Worm (Caenorhabditis elegans) whole organism, late embryonic: ENCODE results near the gene Y26E6A.2.
A peak's percentile ranks its signal among the peaks of the same experiment; 100 is the strongest.

Source experiments
- F13H6.1 ChIP-seq: sonication (generic microtip); optimal IDR thresholded peaks from 2 replicates; lab custom pipeline; 2016; ENCODE audit warnings: missing genetic modification characterization, missing compliant biosample characterization
- K09A11.1 ChIP-seq: sonication (generic microtip); optimal IDR thresholded peaks from 2 replicates; lab custom pipeline; 2017; ENCODE audit warnings: antibody characterized with exemption, mild to moderate bottlenecking, missing genetic modification characterization, missing compliant biosample characterization; ENCODE audit not compliant: insufficient read depth
- ahr-1 ChIP-seq: sonication (generic microtip); optimal IDR thresholded peaks from 2 replicates; lab custom pipeline; 2016; ENCODE audit warnings: missing genetic modification characterization, missing compliant biosample characterization
- ceh-18 ChIP-seq: sonication (generic microtip); optimal IDR thresholded peaks from 2 replicates; lab custom pipeline; 2016; ENCODE audit warnings: missing genetic modification characterization, missing compliant biosample characterization
- ceh-19 ChIP-seq: fragments of 200-800 bp; sonication (Bioruptor generic); optimal IDR thresholded peaks from 2 replicates; lab custom pipeline; 2018; ENCODE audit warnings: mild to moderate bottlenecking, missing genetic modification characterization, missing compliant biosample characterization
- ceh-22 ChIP-seq: sonication (generic microtip); optimal IDR thresholded peaks from 2 replicates; lab custom pipeline; 2017; ENCODE audit warnings: missing biosample characterization, missing genetic modification characterization
- ceh-30 ChIP-seq: fragments of 150-350 bp; optimal IDR thresholded peaks from 2 replicates; lab custom pipeline; 2014; ENCODE audit warnings: missing biosample characterization, missing genetic modification characterization
- ceh-31 ChIP-seq: sonication (generic microtip); optimal IDR thresholded peaks from 2 replicates; lab custom pipeline; 2016; ENCODE audit warnings: missing genetic modification characterization, missing compliant biosample characterization
- ceh-34 ChIP-seq: sonication (generic microtip); optimal IDR thresholded peaks from 2 replicates; lab custom pipeline; 2016; ENCODE audit warnings: mild to moderate bottlenecking, missing genetic modification characterization, missing compliant biosample characterization
- ceh-48 ChIP-seq: sonication (generic microtip); optimal IDR thresholded peaks from 2 replicates; lab custom pipeline; 2016; ENCODE audit warnings: missing genetic modification characterization, inconsistent platforms, missing compliant biosample characterization
- ceh-6 ChIP-seq: fragments of 200-800 bp; sonication (Bioruptor generic); optimal IDR thresholded peaks from 2 replicates; lab custom pipeline; 2018; ENCODE audit warnings: mild to moderate bottlenecking, missing genetic modification characterization, missing compliant biosample characterization
- dmd-4 ChIP-seq: sonication (generic microtip); optimal IDR thresholded peaks from 2 replicates; lab custom pipeline; 2016; ENCODE audit warnings: borderline replicate concordance, missing genetic modification characterization, missing compliant biosample characterization
- dve-1 ChIP-seq: sonication (generic microtip); optimal IDR thresholded peaks from 2 replicates; lab custom pipeline; 2017; ENCODE audit warnings: antibody characterized with exemption, mild to moderate bottlenecking, missing genetic modification characterization, missing compliant biosample characterization
- elt-2 ChIP-seq: sonication (generic microtip); optimal IDR thresholded peaks from 2 replicates; lab custom pipeline; 2016; ENCODE audit warnings: missing genetic modification reagents, missing genetic modification characterization, missing compliant biosample characterization
- eyg-1 ChIP-seq: sonication (generic microtip); optimal IDR thresholded peaks from 2 replicates; lab custom pipeline; 2016; ENCODE audit warnings: missing genotype, missing genetic modification characterization, missing compliant biosample characterization
- fax-1 ChIP-seq: sonication (generic microtip); optimal IDR thresholded peaks from 2 replicates; lab custom pipeline; 2016; ENCODE audit warnings: missing genotype, missing genetic modification characterization, missing compliant biosample characterization
- fkh-6 ChIP-seq: sonication (generic microtip); optimal IDR thresholded peaks from 2 replicates; lab custom pipeline; 2016; ENCODE audit warnings: missing genetic modification characterization, missing compliant biosample characterization
- hlh-13 ChIP-seq: fragments of 200-800 bp; sonication (Bioruptor generic); optimal IDR thresholded peaks from 2 replicates; lab custom pipeline; 2018; ENCODE audit warnings: mild to moderate bottlenecking, missing genetic modification characterization, missing compliant biosample characterization
- hlh-30 ChIP-seq: sonication (generic microtip); optimal IDR thresholded peaks from 2 replicates; lab custom pipeline; 2017; ENCODE audit warnings: antibody characterized with exemption, missing genetic modification characterization, missing compliant biosample characterization; ENCODE audit not compliant: insufficient read depth
- hlh-6 ChIP-seq: sonication (generic microtip); optimal IDR thresholded peaks from 2 replicates; lab custom pipeline; 2016; ENCODE audit warnings: missing genotype, missing genetic modification characterization, missing compliant biosample characterization
- lim-6 ChIP-seq: sonication (generic microtip); optimal IDR thresholded peaks from 2 replicates; lab custom pipeline; 2016; ENCODE audit warnings: missing genetic modification characterization, missing compliant biosample characterization
- mec-3 ChIP-seq: sonication (generic microtip); optimal IDR thresholded peaks from 2 replicates; lab custom pipeline; 2016; ENCODE audit warnings: borderline replicate concordance, missing genetic modification characterization, missing compliant biosample characterization
- nhr-232 ChIP-seq: sonication (generic microtip); optimal IDR thresholded peaks from 2 replicates; lab custom pipeline; 2016; ENCODE audit warnings: missing genetic modification characterization, missing compliant biosample characterization
- npax-4 ChIP-seq: sonication (generic microtip); optimal IDR thresholded peaks from 2 replicates; lab custom pipeline; 2016; ENCODE audit warnings: missing genetic modification characterization, missing compliant biosample characterization
- odd-2 ChIP-seq: sonication (generic microtip); optimal IDR thresholded peaks from 2 replicates; lab custom pipeline; 2017; ENCODE audit warnings: antibody characterized with exemption, mild to moderate bottlenecking, missing genetic modification characterization, missing compliant biosample characterization
- pat-9 ChIP-seq: fragments of 200-800 bp; sonication (Bioruptor generic); optimal IDR thresholded peaks from 2 replicates; lab custom pipeline; 2018; ENCODE audit warnings: mild to moderate bottlenecking, missing genetic modification characterization, moderate library complexity, missing compliant biosample characterization
- pha-2 ChIP-seq: sonication (generic microtip); optimal IDR thresholded peaks from 2 replicates; lab custom pipeline; 2017; ENCODE audit warnings: mild to moderate bottlenecking, missing genetic modification characterization, missing compliant biosample characterization
- syd-9 ChIP-seq: sonication (generic microtip); optimal IDR thresholded peaks from 2 replicates; lab custom pipeline; 2016; ENCODE audit warnings: mild to moderate bottlenecking, missing genetic modification characterization, moderate library complexity, missing compliant biosample characterization
- tbx-2 ChIP-seq: sonication (generic microtip); optimal IDR thresholded peaks from 2 replicates; lab custom pipeline; 2016; ENCODE audit warnings: missing genetic modification characterization, missing compliant biosample characterization
- tbx-7 ChIP-seq: sonication (generic microtip); optimal IDR thresholded peaks from 2 replicates; lab custom pipeline; 2016; ENCODE audit warnings: missing genotype, missing genetic modification characterization, missing compliant biosample characterization
- unc-3 ChIP-seq, 2 experiments: fragments of 200-800 bp in 1 of 2; sonication (Bioruptor generic) in 1 of 2; sonication (generic microtip) in 1 of 2; conservative IDR thresholded peaks in 1 of 2; optimal IDR thresholded peaks in 1 of 2; 2 replicates each; pipeline versions ENCODE4 v1.3.6 to Lab custom; 2016 to 2022; ENCODE audit warnings: missing compliant biosample characterization in 2 of 2, missing genetic modification characterization in 2 of 2, missing genetic modification reagents in 1 of 2
- unc-42 ChIP-seq: sonication (generic microtip); optimal IDR thresholded peaks from 2 replicates; lab custom pipeline; 2016; ENCODE audit warnings: missing genotype, missing genetic modification characterization, missing compliant biosample characterization
- zip-5 ChIP-seq: sonication (generic microtip); optimal IDR thresholded peaks from 2 replicates; lab custom pipeline; 2016; ENCODE audit warnings: missing genetic modification characterization, missing compliant biosample characterization
- ztf-16 ChIP-seq: sonication (generic microtip); optimal IDR thresholded peaks from 2 replicates; lab custom pipeline; 2017; ENCODE audit warnings: missing genetic modification characterization, missing compliant biosample characterization

The Y26E6A.2 gene

DNA sequence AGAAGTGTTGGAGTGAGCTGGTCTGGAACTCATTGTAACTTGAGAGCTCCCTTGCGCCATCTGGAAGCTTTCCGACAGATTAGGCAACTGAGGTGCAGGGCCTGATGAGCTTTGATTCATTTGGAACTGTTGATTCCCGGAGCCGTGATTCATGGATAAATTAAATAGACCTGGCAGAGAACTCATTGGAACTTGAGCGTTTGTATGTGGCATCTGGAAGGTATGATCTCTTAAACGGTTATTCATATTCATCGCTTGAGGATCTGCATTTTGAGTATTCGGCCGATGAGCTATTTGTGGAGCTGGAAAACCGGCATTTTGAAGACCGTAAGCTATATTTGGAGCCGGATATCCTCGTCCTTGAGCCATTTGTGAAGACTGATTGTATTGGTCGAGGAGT, 14.3 kb upstream of the Y26E6A.2 start:
- TF ChIP-seq lim-6 (tag; lab: Kevin White, UChicago) (no peak), npax-4 (tag; lab: Kevin White, UChicago) (no peak), elt-2 (tag; lab: Kevin White, UChicago) (no peak), fkh-6 (tag; lab: Kevin White, UChicago) (no peak), ceh-6 (GFP tag; lab: Kevin White, UChicago) (no peak), ahr-1 (tag; lab: Kevin White, UChicago) (no peak), tbx-7 (tag; lab: Kevin White, UChicago) (no peak), ceh-22 (no peak), hlh-13 (GFP tag; lab: Kevin White, UChicago) (no peak), ceh-19 (GFP tag; lab: Kevin White, UChicago) (no peak), nhr-232 (tag; lab: Kevin White, UChicago) (no peak), hlh-6 (tag; lab: Kevin White, UChicago) (no peak)

DNA sequence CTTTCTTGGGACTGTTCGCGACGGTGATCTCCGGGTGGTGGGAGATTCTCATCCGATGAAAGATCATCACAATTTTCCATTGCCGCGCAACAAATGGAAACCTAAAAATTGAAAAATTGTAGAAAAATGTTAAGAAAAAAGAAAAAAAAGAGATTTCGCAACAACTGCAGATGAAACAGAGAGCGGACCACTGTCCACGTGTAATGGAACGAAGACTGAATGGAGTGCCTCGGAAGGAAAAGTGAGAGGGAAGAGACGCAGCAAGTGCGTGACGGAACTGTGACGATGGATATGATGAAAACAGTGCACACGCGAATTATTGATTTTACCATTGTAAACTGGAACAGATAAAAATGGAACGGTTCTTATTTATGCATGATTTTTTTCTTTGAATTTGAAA, 11.8 kb upstream of the Y26E6A.2 start, which contains the start of gene meg-2:
Gene meg-2 (minus strand): TSS at position 101 of the 400 bp plus-strand sequence.
- TF ChIP-seq dve-1 (tag; lab: Kevin White, UChicago) (no peak), ceh-48 (tag; lab: Kevin White, UChicago) (no peak), syd-9 (tag; lab: Kevin White, UChicago) (no peak)

DNA sequence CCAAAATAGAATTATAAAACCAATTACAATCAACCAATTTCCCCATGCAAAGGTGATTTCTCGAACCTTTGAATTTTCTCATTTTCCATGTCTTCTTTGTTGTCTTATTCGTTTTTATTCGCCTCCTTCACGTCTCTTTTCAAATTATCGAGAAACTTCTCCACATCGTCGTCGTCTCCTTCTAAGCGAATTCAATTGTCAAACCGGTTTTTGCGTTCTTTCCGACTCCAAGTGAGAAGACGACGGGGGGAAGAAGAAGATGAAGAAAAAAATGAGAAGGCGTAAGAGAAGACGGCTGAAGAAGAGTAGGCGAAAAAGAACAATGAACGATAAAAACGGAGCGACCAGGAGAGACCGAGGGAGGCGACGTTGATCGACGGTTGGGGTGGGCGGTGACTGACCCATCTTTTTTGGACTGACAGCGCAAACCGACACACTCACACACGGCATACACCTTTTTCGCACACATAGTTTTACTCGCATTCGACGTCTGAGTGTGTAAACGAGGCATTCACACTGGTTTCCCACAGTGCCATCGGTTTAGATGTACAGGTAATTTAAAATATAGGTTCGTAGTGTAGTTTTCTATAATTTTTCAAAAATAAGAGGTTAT, 6.3 kb upstream of the Y26E6A.2 start:
- TF ChIP-seq F13H6.1 (tag; lab: Kevin White, UChicago) (peak; percentile 11), ceh-18 (peak; percentile 10), ahr-1 (tag; lab: Kevin White, UChicago) (no peak), tbx-2 (tag; lab: Kevin White, UChicago) (peak; percentile 28)
- TF ChIP-seq, all 69 proteins: peak for 3

- TF ChIP-seq ceh-30 (tag; lab: Kevin White, UChicago) (no peak), eyg-1 (no peak), pat-9 (tag; lab: Kevin White, UChicago) (no peak), unc-3 (GFP tag; conservative IDR thresholded peaks at IDR 0.05; lab: Robert Waterston, UW) (no peak), unc-3 (tag; optimal IDR thresholded peaks at IDR 0.05; lab: Kevin White, UChicago) (no peak), unc-42 (tag; lab: Kevin White, UChicago) (no peak), ceh-34 (no peak), ceh-31 (tag; lab: Kevin White, UChicago) (no peak), ztf-16 (tag; lab: Kevin White, UChicago) (no peak), zip-5 (tag; lab: Kevin White, UChicago) (no peak), dmd-4 (no peak), odd-2 (tag; lab: Kevin White, UChicago) (no peak), fax-1 (tag; lab: Kevin White, UChicago) (no peak), pha-2 (tag; lab: Kevin White, UChicago) (no peak), mec-3 (tag; lab: Kevin White, UChicago) (no peak), hlh-30 (tag; lab: Kevin White, UChicago) (no peak), nhr-232 (tag; lab: Kevin White, UChicago) (no peak), K09A11.1 (no peak), npax-4 (tag; lab: Kevin White, UChicago) (no peak), tbx-7 (tag; lab: Kevin White, UChicago) (no peak)
Observed at ce11 chrX:13918143-13918542, 4.0 kb upstream of the Y26E6A.2 start.
